Fruit fly (Drosophila melanogaster) whole organism, embryonic: ENCODE results near the gene ck.

Source experiments
- Antp ChIP-seq: fragments of 200-800 bp; sonication (Bioruptor generic); optimal IDR thresholded peaks from 3 replicates; lab custom pipeline; 2016; ENCODE audit warnings: missing biosample characterization, missing genetic modification characterization
- CG10654 ChIP-seq: fragments of 200-800 bp; sonication (Bioruptor generic); optimal IDR thresholded peaks from 2 replicates; lab custom pipeline; 2016; ENCODE audit warnings: missing biosample characterization, missing genetic modification characterization
- CG11093 ChIP-seq: fragments of 200-800 bp; sonication (Bioruptor generic); IDR thresholded peaks from 3 replicates; pipeline ENCODE4 v1.3.6; 2022; ENCODE audit warnings: missing biosample characterization, missing genetic modification characterization
- CG11247 ChIP-seq: fragments of 200-800 bp; sonication (Bioruptor generic); IDR thresholded peaks from 2 replicates; pipeline ENCODE4 v1.3.6; 2022; ENCODE audit warnings: missing biosample characterization, missing genetic modification characterization
- CG11456 ChIP-seq: fragments of 200-800 bp; sonication (Bioruptor generic); IDR thresholded peaks from 3 replicates; pipeline ENCODE4 v1.3.6; 2022; ENCODE audit warnings: missing biosample characterization, missing genetic modification characterization
- CG12071 ChIP-seq: fragments of 200-800 bp; sonication (Bioruptor generic); optimal IDR thresholded peaks from 3 replicates; lab custom pipeline; 2018; ENCODE audit warnings: missing biosample characterization, mild to moderate bottlenecking, missing genetic modification characterization
- CG12769 ChIP-seq: fragments of 200-800 bp; sonication (Bioruptor generic); optimal IDR thresholded peaks from 2 replicates; lab custom pipeline; 2019; ENCODE audit warnings: missing biosample characterization, mild to moderate bottlenecking, missing genetic modification characterization, moderate library complexity
- CG1602 ChIP-seq: fragments of 200-800 bp; sonication (Bioruptor generic); optimal IDR thresholded peaks from 3 replicates; lab custom pipeline; 2016; ENCODE audit warnings: missing biosample characterization, missing genetic modification characterization
- CG17361 ChIP-seq: fragments of 200-800 bp; sonication (Bioruptor generic); IDR thresholded peaks from 3 replicates; pipeline ENCODE4 v1.3.6; 2022; ENCODE audit warnings: missing biosample characterization, missing genetic modification characterization
- CG17829 ChIP-seq: fragments of 200-800 bp; optimal IDR thresholded peaks from 2 replicates; lab custom pipeline; 2019; ENCODE audit warnings: missing biosample characterization, mild to moderate bottlenecking, missing genetic modification characterization, moderate library complexity
- CG2678 ChIP-seq: fragments of 200-800 bp; sonication (Bioruptor generic); optimal IDR thresholded peaks from 3 replicates; lab custom pipeline; 2019; ENCODE audit warnings: missing biosample characterization, mild to moderate bottlenecking, missing genetic modification characterization, moderate library complexity
- CG31365 ChIP-seq: fragments of 200-800 bp; sonication (Bioruptor generic); optimal IDR thresholded peaks from 2 replicates; lab custom pipeline; 2018; ENCODE audit warnings: missing biosample characterization, mild to moderate bottlenecking, missing genetic modification characterization
- CG32767 ChIP-seq: fragments of 200-800 bp; sonication (Bioruptor generic); IDR thresholded peaks from 2 replicates; pipeline ENCODE4 v1.3.6; 2022; ENCODE audit warnings: missing biosample characterization, missing genetic modification characterization
- CG33557 ChIP-seq: fragments of 200-800 bp; sonication (Bioruptor generic); optimal IDR thresholded peaks from 2 replicates; lab custom pipeline; 2019; ENCODE audit warnings: missing biosample characterization, mild to moderate bottlenecking, missing genetic modification characterization, moderate library complexity
- CG3407 ChIP-seq: fragments of 200-800 bp; sonication (Bioruptor generic); optimal IDR thresholded peaks from 2 replicates; lab custom pipeline; 2018; ENCODE audit warnings: missing biosample characterization, mild to moderate bottlenecking, missing genetic modification characterization
- CG34422 ChIP-seq: fragments of 200-800 bp; sonication (Bioruptor generic); IDR thresholded peaks from 3 replicates; pipeline ENCODE4 v1.3.6; 2022; ENCODE audit warnings: missing biosample characterization, missing genetic modification characterization
- CG6654 ChIP-seq: fragments of 200-800 bp; sonication (Bioruptor generic); optimal IDR thresholded peaks from 2 replicates; lab custom pipeline; 2017; ENCODE audit warnings: missing biosample characterization, mild to moderate bottlenecking, missing genetic modification characterization
- CG6689 ChIP-seq: fragments of 200-800 bp; sonication (Bioruptor generic); IDR thresholded peaks from 2 replicates; pipeline ENCODE4 v1.3.6; 2022; ENCODE audit warnings: missing biosample characterization, missing genetic modification characterization
- CG8765 ChIP-seq: fragments of 200-800 bp; sonication (Bioruptor generic); IDR thresholded peaks from 2 replicates; pipeline ENCODE4 v1.3.6; 2022; ENCODE audit warnings: missing biosample characterization, missing genetic modification characterization
- CHES-1-like ChIP-seq: fragments of 200-800 bp; sonication (Bioruptor generic); optimal IDR thresholded peaks from 2 replicates; lab custom pipeline; 2016; ENCODE audit warnings: missing biosample characterization, missing genetic modification characterization
- CrebB ChIP-seq: fragments of 200-800 bp; sonication (Bioruptor generic); optimal IDR thresholded peaks from 3 replicates; lab custom pipeline; 2018; ENCODE audit warnings: missing biosample characterization, mild to moderate bottlenecking, missing genetic modification characterization
- Dek ChIP-seq: fragments of 200-800 bp; sonication (Bioruptor generic); optimal IDR thresholded peaks from 3 replicates; lab custom pipeline; 2019; ENCODE audit warnings: missing biosample characterization, mild to moderate bottlenecking, missing genetic modification characterization, moderate library complexity
- Doc2 ChIP-seq: fragments of 200-800 bp; sonication (Bioruptor generic); IDR thresholded peaks from 2 replicates; pipeline ENCODE4 v1.3.6; 2022; ENCODE audit warnings: missing biosample characterization, missing genetic modification characterization
- Ets65A ChIP-seq: fragments of 200-800 bp; sonication (Bioruptor generic); peaks from one replicate; lab custom pipeline; 2016; ENCODE audit warnings: missing biosample characterization, missing genetic modification characterization
- HHEX ChIP-seq: fragments of 200-800 bp; sonication (Bioruptor generic); optimal IDR thresholded peaks from 3 replicates; lab custom pipeline; 2017; ENCODE audit warnings: missing biosample characterization, mild to moderate bottlenecking, missing genetic modification characterization, missing genetic modification reagents
- HLHmδ ChIP-seq: fragments of 200-800 bp; sonication (Bioruptor generic); optimal IDR thresholded peaks from 2 replicates; lab custom pipeline; 2018; ENCODE audit warnings: missing biosample characterization, mild to moderate bottlenecking, missing genetic modification characterization, moderate library complexity
- Hand ChIP-seq: fragments of 200-800 bp; sonication (Bioruptor generic); optimal IDR thresholded peaks from 2 replicates; lab custom pipeline; 2017; ENCODE audit warnings: mild to moderate bottlenecking, missing biosample characterization, missing genetic modification reagents, missing genetic modification characterization
- Mes4 ChIP-seq: fragments of 200-800 bp; sonication (Bioruptor generic); optimal IDR thresholded peaks from 2 replicates; lab custom pipeline; 2016; ENCODE audit warnings: missing biosample characterization, missing genetic modification characterization
- Six4 ChIP-seq: fragments of 200-800 bp; sonication (Bioruptor generic); optimal IDR thresholded peaks from 2 replicates; lab custom pipeline; 2016; ENCODE audit warnings: missing biosample characterization, missing genetic modification characterization
- Sox102F ChIP-seq: fragments of 200-800 bp; sonication (Bioruptor generic); optimal IDR thresholded peaks from 2 replicates; lab custom pipeline; 2018; ENCODE audit warnings: missing biosample characterization, mild to moderate bottlenecking, missing genetic modification characterization, moderate library complexity
- Sry-δ ChIP-seq: fragments of 200-800 bp; sonication (Bioruptor generic); optimal IDR thresholded peaks from 2 replicates; lab custom pipeline; 2016; ENCODE audit warnings: missing biosample characterization, missing genetic modification characterization
- Taf1 ChIP-seq: fragments of 200-800 bp; sonication (Bioruptor generic); IDR thresholded peaks from 2 replicates; pipeline ENCODE4 v1.3.6; 2022; ENCODE audit warnings: missing biosample characterization, missing genetic modification characterization
- cas ChIP-seq: fragments of 200-800 bp; sonication (Bioruptor generic); IDR thresholded peaks from 2 replicates; pipeline ENCODE4 v1.3.6; 2022; ENCODE audit warnings: missing biosample characterization, missing genetic modification characterization
- chif ChIP-seq, 2 experiments: fragments of 200-800 bp; sonication (Bioruptor generic); optimal IDR thresholded peaks; 3 replicates each; lab custom pipeline; 2016; ENCODE audit warnings: missing biosample characterization in 2 of 2, missing genetic modification characterization in 2 of 2
- cwo ChIP-seq: fragments of 200-800 bp; sonication (Bioruptor generic); optimal IDR thresholded peaks from 3 replicates; lab custom pipeline; 2017; ENCODE audit warnings: missing biosample characterization, missing genetic modification characterization, mild to moderate bottlenecking, moderate library complexity, missing genetic modification reagents
- fd96Cb ChIP-seq: fragments of 200-800 bp; sonication (Bioruptor generic); optimal IDR thresholded peaks from 2 replicates; lab custom pipeline; 2018; ENCODE audit warnings: missing biosample characterization, mild to moderate bottlenecking, missing genetic modification characterization, moderate library complexity
- grau ChIP-seq: fragments of 200-800 bp; optimal IDR thresholded peaks from 3 replicates; lab custom pipeline; 2019; ENCODE audit warnings: missing biosample characterization, mild to moderate bottlenecking, missing genetic modification characterization, moderate library complexity
- ham ChIP-seq: fragments of 200-800 bp; sonication (Bioruptor generic); IDR thresholded peaks from 2 replicates; pipeline ENCODE4 v1.3.6; 2022; ENCODE audit warnings: missing biosample characterization, missing genetic modification characterization
- jigr1 ChIP-seq: fragments of 200-800 bp; sonication (Bioruptor generic); IDR thresholded peaks from 3 replicates; pipeline ENCODE4 v1.3.6; 2022; ENCODE audit warnings: missing biosample characterization, missing genetic modification characterization
- klu ChIP-seq: fragments of 200-800 bp; sonication (Bioruptor generic); IDR thresholded peaks from 2 replicates; pipeline ENCODE4 v1.3.6; 2022; ENCODE audit warnings: missing biosample characterization, missing genetic modification characterization
- lab ChIP-seq: fragments of 200-800 bp; sonication (Bioruptor generic); optimal IDR thresholded peaks from 3 replicates; lab custom pipeline; 2017; ENCODE audit warnings: missing biosample characterization, missing genetic modification characterization, mild to moderate bottlenecking, moderate library complexity, missing genetic modification reagents
- luna ChIP-seq: fragments of 200-800 bp; sonication (Bioruptor generic); optimal IDR thresholded peaks from 2 replicates; lab custom pipeline; 2016; ENCODE audit warnings: missing biosample characterization, missing genetic modification characterization
- pan ChIP-seq, 4 experiments: fragments of >200 bp in 3 of 4; fragments of 200-800 bp in 1 of 4; sonication (Bioruptor generic) in 1 of 4; optimal IDR thresholded peaks in 3 of 4; IDR thresholded peaks in 1 of 4; 2 replicates each; pipeline versions ENCODE4 v1.3.6 to Lab custom; 2017 to 2022; ENCODE audit warnings: missing biosample characterization in 2 of 4, missing genetic modification characterization in 2 of 4, mixed read lengths in 1 of 4
- stc ChIP-seq: fragments of 200-800 bp; sonication (Bioruptor generic); IDR thresholded peaks from 2 replicates; pipeline ENCODE4 v1.3.6; 2022; ENCODE audit warnings: missing biosample characterization, missing genetic modification characterization
- tgo ChIP-seq: fragments of 200-800 bp; sonication (Bioruptor generic); IDR thresholded peaks from 3 replicates; pipeline ENCODE4 v1.3.6; 2022; ENCODE audit warnings: missing biosample characterization, missing genetic modification characterization
- tna ChIP-seq: fragments of 200-800 bp; sonication (Bioruptor generic); IDR thresholded peaks from 2 replicates; pipeline ENCODE4 v1.3.6; 2022; ENCODE audit warnings: missing biosample characterization, missing genetic modification characterization; ENCODE audit not compliant: partially characterized antibody
- trh ChIP-seq: fragments of 200-800 bp; sonication (Bioruptor generic); optimal IDR thresholded peaks from 2 replicates; lab custom pipeline; 2016; ENCODE audit warnings: missing biosample characterization, missing genetic modification characterization
- zfh1 ChIP-seq: fragments of 200-800 bp; sonication (Bioruptor generic); IDR thresholded peaks from 3 replicates; pipeline ENCODE4 v1.3.6; 2022; ENCODE audit warnings: missing biosample characterization, missing genetic modification characterization

Gene ck

dm6 chr2L:15056359-15057220, 1.1 kb downstream of the ck start (continued):
- TF ChIP-seq CG6654 (GFP tag; lab: Kevin White, UChicago) (peak; percentile 44), CG17829 (tag; lab: Kevin White, UChicago) (peak; percentile 85), pan (optimal IDR thresholded peaks at IDR 0.05; lab: Kevin White, UChicago) (no peak), pan (GFP tag; optimal IDR thresholded peaks at IDR 0.05 in 1 of 2, IDR thresholded peaks at IDR 0.05 in 1 of 2) (peak in 1 of 2 experiments; percentile 78), Sry-δ (GFP tag; lab: Kevin White, UChicago) (no peak), Ets65A (peak; percentile 89), CG17361 (GFP tag; lab: Robert Waterston, UW) (peak; percentile 95), HLHmδ (GFP tag; lab: Kevin White, UChicago) (peak; percentile 70), CG11247 (GFP tag; lab: Robert Waterston, UW) (no peak; the same call in none of the 2 replicates), CG12071 (GFP tag; lab: Kevin White, UChicago) (peak; percentile 11), fd96Cb (tag; lab: Kevin White, UChicago) (peak; percentile 86), CrebB (tag; lab: Kevin White, UChicago) (peak; percentile 16), CG8765 (GFP tag; lab: Robert Waterston, UW) (peak; percentile 47; the same call in 1 of the 2 replicates), CHES-1-like (GFP tag; lab: Kevin White, UChicago) (no peak), cas (GFP tag; lab: Robert Waterston, UW) (no peak), tna (GFP tag; lab: Robert Waterston, UW) (no peak), CG11456 (GFP tag; lab: Robert Waterston, UW) (no peak), lab (GFP tag; lab: Kevin White, UChicago) (peak; percentile 72), CG32767 (GFP tag; lab: Robert Waterston, UW) (no peak), Antp (GFP tag; lab: Kevin White, UChicago) (no peak), Mes4 (GFP tag; lab: Kevin White, UChicago) (peak; percentile 7), Taf1 (no peak), Sox102F (GFP tag; lab: Kevin White, UChicago) (peak; percentile 80), HHEX (peak; percentile 76), CG11093 (peak; percentile 63; the same call in 2 of the 3 replicates), CG2678 (peak; percentile 87), Doc2 (GFP tag; lab: Robert Waterston, UW) (no peak), grau (tag; lab: Kevin White, UChicago) (peak; percentile 68), CG3407 (peak; percentile 64), CG34422 (GFP tag; lab: Robert Waterston, UW) (peak; percentile 73; the same call in 2 of the 3 replicates), zfh1 (GFP tag; lab: Robert Waterston, UW) (peak; percentile 80), chif (GFP tag; optimal IDR thresholded peaks at IDR 0.05; lab: Kevin White, UChicago) (peak in 1 of 2 experiments; percentile 8), CG31365 (tag; lab: Kevin White, UChicago) (no peak), CG33557 (GFP tag; lab: Kevin White, UChicago) (peak; percentile 64), jigr1 (GFP tag; lab: Robert Waterston, UW) (0 out of 3 replicates have a peak, but pooled peaks have one; percentile 29), CG10654 (GFP tag; lab: Kevin White, UChicago) (peak; percentile 73), luna (no peak), klu (GFP tag; lab: Robert Waterston, UW) (peak; percentile 64; the same call in 1 of the 2 replicates), Hand (GFP tag; lab: Kevin White, UChicago) (peak; percentile 7), trh (GFP tag; lab: Kevin White, UChicago) (peak; percentile 54), CG1602 (GFP tag; lab: Kevin White, UChicago) (peak; percentile 69), CG12769 (tag; lab: Kevin White, UChicago) (no peak), Dek (tag; lab: Kevin White, UChicago) (peak; percentile 41), CG6689 (GFP tag; lab: Robert Waterston, UW) (peak; percentile 87), Six4 (GFP tag; lab: Kevin White, UChicago) (peak; percentile 82), stc (GFP tag; lab: Robert Waterston, UW) (peak; percentile 55; the same call in 1 of the 2 replicates), cwo (peak; percentile 56), tgo (GFP tag; lab: Robert Waterston, UW) (peak; percentile 78), ham (GFP tag; lab: Robert Waterston, UW) (no peak)
